Fruit fly (Drosophila melanogaster) whole organism, prepupa: ENCODE results near the gene CG32568.

Source experiments
- CG31627 ChIP-seq: fragments of 200-800 bp; sonication (Bioruptor generic); optimal IDR thresholded peaks from 3 replicates; lab custom pipeline; 2016; ENCODE audit warnings: missing biosample characterization, missing genetic modification characterization
- CG6276 ChIP-seq: fragments of 200-800 bp; sonication (Bioruptor generic); optimal IDR thresholded peaks from 2 replicates; lab custom pipeline; 2017; ENCODE audit warnings: missing biosample characterization, mild to moderate bottlenecking, missing genetic modification characterization
- Met ChIP-seq: fragments of 200-800 bp; sonication (Bioruptor generic); optimal IDR thresholded peaks from 3 replicates; lab custom pipeline; 2016; ENCODE audit warnings: missing biosample characterization, missing genetic modification characterization
- fd85E ChIP-seq: fragments of 200-800 bp; sonication (Bioruptor generic); optimal IDR thresholded peaks from 3 replicates; lab custom pipeline; 2016; ENCODE audit warnings: missing biosample characterization, missing genetic modification characterization

dm6 chrX:16692325-16692724, 48.4 kb upstream of the CG32568 start:
- TF ChIP-seq CG31627 (no peak), CG6276 (GFP tag; lab: Kevin White, UChicago) (no peak), Met (GFP tag; lab: Kevin White, UChicago) (no peak), fd85E (no peak)
